Fruit fly (Drosophila melanogaster) whole organism, embryonic: ENCODE data around the gene RpL7A.
A peak's percentile ranks its signal among the peaks of the same experiment; 100 is the strongest.

Experiments used
- CG10959 ChIP-seq: fragments of 200-800 bp; sonication (Bioruptor generic); IDR thresholded peaks from 2 replicates; pipeline ENCODE4 v1.3.6; 2022; ENCODE audit warnings: missing biosample characterization, missing genetic modification characterization
- CG10979 ChIP-seq: fragments of 200-800 bp; sonication (Bioruptor generic); optimal IDR thresholded peaks from 2 replicates; lab custom pipeline; 2018; ENCODE audit warnings: missing biosample characterization, mild to moderate bottlenecking, missing genetic modification characterization, moderate library complexity
- CG1233 ChIP-seq: fragments of 200-800 bp; sonication (Bioruptor generic); optimal IDR thresholded peaks from 4 replicates; lab custom pipeline; 2018; ENCODE audit warnings: missing biosample characterization, mild to moderate bottlenecking, missing genetic modification characterization
- CG1529 ChIP-seq: fragments of 200-800 bp; sonication (Bioruptor generic); optimal IDR thresholded peaks from 3 replicates; lab custom pipeline; 2018; ENCODE audit warnings: missing biosample characterization, missing genetic modification characterization
- CG15601 ChIP-seq: fragments of 200-800 bp; sonication (Bioruptor generic); optimal IDR thresholded peaks from 3 replicates; lab custom pipeline; 2019; ENCODE audit warnings: missing biosample characterization, mild to moderate bottlenecking, missing genetic modification characterization, moderate library complexity
- CG15696 ChIP-seq: fragments of 200-800 bp; sonication (Bioruptor generic); optimal IDR thresholded peaks from 2 replicates; lab custom pipeline; 2019; ENCODE audit warnings: missing biosample characterization, mild to moderate bottlenecking, missing genetic modification characterization, moderate library complexity
- CG16813 ChIP-seq: fragments of 200-800 bp; sonication (Bioruptor generic); IDR thresholded peaks from 3 replicates; pipeline ENCODE4 v1.3.6; 2022; ENCODE audit warnings: missing biosample characterization, missing genetic modification characterization; ENCODE audit not compliant: partially characterized antibody
- CG17328 ChIP-seq: fragments of 200-800 bp; sonication (Bioruptor generic); IDR thresholded peaks from 2 replicates; pipeline ENCODE4 v1.3.6; 2022; ENCODE audit warnings: missing biosample characterization, missing genetic modification characterization
- CG17912 ChIP-seq: fragments of 200-800 bp; sonication (Bioruptor generic); optimal IDR thresholded peaks from 2 replicates; lab custom pipeline; 2018; ENCODE audit warnings: missing biosample characterization, mild to moderate bottlenecking, missing genetic modification characterization
- CG30403 ChIP-seq: fragments of 200-800 bp; sonication (Bioruptor generic); optimal IDR thresholded peaks from 3 replicates; lab custom pipeline; 2016; ENCODE audit warnings: missing biosample characterization, missing genetic modification characterization
- CG3163 ChIP-seq: fragments of 200-800 bp; sonication (Bioruptor generic); optimal IDR thresholded peaks from 3 replicates; lab custom pipeline; 2016; ENCODE audit warnings: missing biosample characterization, missing genetic modification characterization
- CG3726 ChIP-seq: fragments of 200-800 bp; sonication (Bioruptor generic); IDR thresholded peaks from 3 replicates; pipeline ENCODE4, ENCODE4 v1.3.6; 2022; ENCODE audit warnings: missing biosample characterization, missing genetic modification characterization
- CG3995 ChIP-seq: fragments of 200-800 bp; sonication (Bioruptor generic); optimal IDR thresholded peaks from 3 replicates; lab custom pipeline; 2016; ENCODE audit warnings: missing biosample characterization, missing genetic modification characterization
- CG4328 ChIP-seq: fragments of 200-800 bp; sonication (Bioruptor generic); optimal IDR thresholded peaks from 3 replicates; lab custom pipeline; 2017; ENCODE audit warnings: missing biosample characterization, missing genetic modification reagents, missing genetic modification characterization
- CG6654 ChIP-seq: fragments of 200-800 bp; sonication (Bioruptor generic); optimal IDR thresholded peaks from 2 replicates; lab custom pipeline; 2017; ENCODE audit warnings: missing biosample characterization, mild to moderate bottlenecking, missing genetic modification characterization
- CG6683 ChIP-seq: fragments of 200-800 bp; sonication (Bioruptor generic); optimal IDR thresholded peaks from 2 replicates; lab custom pipeline; 2017; ENCODE audit warnings: missing biosample characterization, mild to moderate bottlenecking, missing genetic modification characterization, missing genetic modification reagents
- CG8089 ChIP-seq: fragments of 200-800 bp; sonication (Bioruptor generic); optimal IDR thresholded peaks from 3 replicates; lab custom pipeline; 2016; ENCODE audit warnings: missing biosample characterization, missing genetic modification characterization
- CG8944 ChIP-seq: fragments of 200-800 bp; sonication (Bioruptor generic); optimal IDR thresholded peaks from 3 replicates; lab custom pipeline; 2016; ENCODE audit warnings: missing biosample characterization, missing genetic modification characterization
- Chrac-16 ChIP-seq: fragments of 200-800 bp; sonication (Bioruptor generic); optimal IDR thresholded peaks from 3 replicates; lab custom pipeline; 2016; ENCODE audit warnings: missing biosample characterization, missing genetic modification characterization
- Dip3 ChIP-seq: fragments of 200-800 bp; sonication (Bioruptor generic); optimal IDR thresholded peaks from 3 replicates; lab custom pipeline; 2016; ENCODE audit warnings: missing biosample characterization, missing genetic modification characterization
- HLH3B ChIP-seq: fragments of 200-800 bp; sonication (Bioruptor generic); IDR thresholded peaks from 2 replicates; pipeline ENCODE4 v1.3.6; 2022; ENCODE audit warnings: missing biosample characterization, missing genetic modification characterization
- Lhr ChIP-seq: fragments of 200-800 bp; sonication (Bioruptor generic); optimal IDR thresholded peaks from 3 replicates; lab custom pipeline; 2017; ENCODE audit warnings: mild to moderate bottlenecking, missing biosample characterization, missing genetic modification reagents, missing genetic modification characterization
- NFAT ChIP-seq: fragments of 200-800 bp; sonication (Bioruptor generic); IDR thresholded peaks from 2 replicates; pipeline ENCODE4 v1.3.6; 2022; ENCODE audit warnings: missing biosample characterization, missing genetic modification characterization
- Nf-YA ChIP-seq: fragments of 200-800 bp; sonication (Bioruptor generic); IDR thresholded peaks from 2 replicates; pipeline ENCODE4 v1.3.6; 2022; ENCODE audit warnings: missing biosample characterization, missing genetic modification characterization
- Sin3A ChIP-seq: fragments of >200 bp; optimal IDR thresholded peaks from 2 replicates; lab custom pipeline; 2018
- Sry-δ ChIP-seq: fragments of 200-800 bp; sonication (Bioruptor generic); optimal IDR thresholded peaks from 2 replicates; lab custom pipeline; 2016; ENCODE audit warnings: missing biosample characterization, missing genetic modification characterization
- Vsx1 ChIP-seq: fragments of 200-800 bp; sonication (Bioruptor generic); optimal IDR thresholded peaks from 2 replicates; lab custom pipeline; 2017; ENCODE audit warnings: missing biosample characterization, mild to moderate bottlenecking, missing genetic modification characterization, missing genetic modification reagents
- YL-1 ChIP-seq: fragments of 200-800 bp; sonication (Bioruptor generic); optimal IDR thresholded peaks from 3 replicates; lab custom pipeline; 2017; ENCODE audit warnings: missing biosample characterization, mild to moderate bottlenecking, missing genetic modification characterization
- ase ChIP-seq: fragments of 200-800 bp; sonication (Bioruptor generic); IDR thresholded peaks from 3 replicates; pipeline ENCODE4 v1.3.6; 2022; ENCODE audit warnings: missing biosample characterization, missing genetic modification characterization
- ash1 ChIP-seq: fragments of 200-800 bp; sonication (Bioruptor generic); optimal IDR thresholded peaks from 2 replicates; lab custom pipeline; 2018; ENCODE audit warnings: missing biosample characterization, mild to moderate bottlenecking, missing genetic modification characterization
- btn ChIP-seq: fragments of 200-800 bp; sonication (Bioruptor generic); optimal IDR thresholded peaks from 2 replicates; lab custom pipeline; 2016; ENCODE audit warnings: missing biosample characterization, missing genetic modification characterization
- chn ChIP-seq: fragments of 200-800 bp; sonication (Bioruptor generic); optimal IDR thresholded peaks from 2 replicates; lab custom pipeline; 2016; ENCODE audit warnings: missing biosample characterization, missing genetic modification characterization
- ci ChIP-seq: fragments of 200-800 bp; sonication (Bioruptor generic); IDR thresholded peaks from 3 replicates; pipeline ENCODE4 v1.3.6; 2022; ENCODE audit warnings: missing biosample characterization, missing genetic modification characterization
- crp ChIP-seq, 2 experiments: fragments of 200-800 bp; sonication (Bioruptor generic); optimal IDR thresholded peaks; 2 replicates in 1 of 2; 3 replicates in 1 of 2; lab custom pipeline; 2017; ENCODE audit warnings: missing biosample characterization in 2 of 2, missing genetic modification characterization in 2 of 2, mild to moderate bottlenecking in 1 of 2, moderate library complexity in 1 of 2
- dimm ChIP-seq: fragments of 200-800 bp; sonication (Bioruptor generic); IDR thresholded peaks from 2 replicates; pipeline ENCODE4 v1.3.6; 2022; ENCODE audit warnings: missing biosample characterization, missing genetic modification characterization
- disco-r ChIP-seq: fragments of 200-800 bp; sonication (Bioruptor generic); optimal IDR thresholded peaks from 2 replicates; lab custom pipeline; 2016; ENCODE audit warnings: missing biosample characterization, missing genetic modification characterization
- grn ChIP-seq: fragments of 200-800 bp; sonication (Bioruptor generic); optimal IDR thresholded peaks from 3 replicates; lab custom pipeline; 2017; ENCODE audit warnings: missing biosample characterization, missing genetic modification characterization
- hkb ChIP-seq, 2 experiments: fragments of 200-800 bp in 1 of 2; fragments of >200 bp in 1 of 2; sonication (Bioruptor generic) in 1 of 2; IDR thresholded peaks in 1 of 2; optimal IDR thresholded peaks in 1 of 2; 2 replicates each; pipeline versions ENCODE4 v1.3.6 to Lab custom; 2017 to 2022; ENCODE audit warnings: missing biosample characterization in 1 of 2, missing genetic modification characterization in 1 of 2
- ind ChIP-seq: fragments of 200-800 bp; sonication (Bioruptor generic); optimal IDR thresholded peaks from 3 replicates; lab custom pipeline; 2016; ENCODE audit warnings: missing biosample characterization, missing genetic modification characterization
- insv ChIP-seq, 2 experiments: fragments of 200-800 bp; sonication (Bioruptor generic); optimal IDR thresholded peaks; 3 replicates each; lab custom pipeline; 2016 to 2018; ENCODE audit warnings: missing biosample characterization in 2 of 2, missing genetic modification characterization in 2 of 2
- lola ChIP-seq, 3 experiments: fragments of >200 bp in 2 of 3; fragments of 200-800 bp in 1 of 3; sonication (Bioruptor generic) in 1 of 3; optimal IDR thresholded peaks; 2 replicates each; lab custom pipeline; 2017 to 2019; ENCODE audit warnings: missing biosample characterization in 3 of 3, missing genetic modification characterization in 3 of 3, mild to moderate bottlenecking in 1 of 3, moderate library complexity in 1 of 3
- nom ChIP-seq: fragments of 200-800 bp; sonication (Bioruptor generic); optimal IDR thresholded peaks from 2 replicates; lab custom pipeline; 2017; ENCODE audit warnings: missing biosample characterization, missing genetic modification characterization, mild to moderate bottlenecking, moderate library complexity, missing genetic modification reagents
- pb ChIP-seq: fragments of 200-800 bp; sonication (Bioruptor generic); optimal IDR thresholded peaks from 3 replicates; lab custom pipeline; 2016; ENCODE audit warnings: missing biosample characterization, missing genetic modification characterization
- rib ChIP-seq: fragments of 200-800 bp; sonication (Bioruptor generic); IDR thresholded peaks from 2 replicates; pipeline ENCODE4 v1.3.6; 2022; ENCODE audit warnings: missing biosample characterization, missing genetic modification characterization
- sc ChIP-seq, 3 experiments: fragments of >200 bp in 2 of 3; fragments of 200-800 bp in 1 of 3; sonication (Bioruptor generic) in 1 of 3; optimal IDR thresholded peaks; 2 replicates in 2 of 3; 3 replicates in 1 of 3; lab custom pipeline; 2017; ENCODE audit warnings: mild to moderate bottlenecking in 1 of 3, missing biosample characterization in 1 of 3, missing genetic modification characterization in 1 of 3, missing genetic modification reagents in 1 of 3
- sug ChIP-seq: fragments of 200-800 bp; optimal IDR thresholded peaks from 2 replicates; lab custom pipeline; 2019; ENCODE audit warnings: missing biosample characterization, mild to moderate bottlenecking, missing genetic modification characterization, moderate library complexity
- toy ChIP-seq: fragments of 200-800 bp; sonication (Bioruptor generic); IDR thresholded peaks from 2 replicates; pipeline ENCODE4 v1.3.6; 2022; ENCODE audit warnings: missing biosample characterization, missing genetic modification characterization
- trem ChIP-seq: fragments of 200-800 bp; optimal IDR thresholded peaks from 3 replicates; lab custom pipeline; 2019; ENCODE audit warnings: missing biosample characterization, mild to moderate bottlenecking, missing genetic modification characterization, moderate library complexity
- yki ChIP-seq: fragments of >200 bp; optimal IDR thresholded peaks from 3 replicates; lab custom pipeline; 2018

Gene RpL7A

dm6 chrX:6549428-6550117, 16.4 kb upstream of the RpL7A start (continued):
- TF ChIP-seq grn (peak; percentile 38), CG17328 (peak; percentile 96), insv (GFP tag; optimal IDR thresholded peaks at IDR 0.05; lab: Kevin White, UChicago) (peak; percentile 37 to 62), CG30403 (GFP tag; lab: Kevin White, UChicago) (peak; percentile 95), ci (GFP tag; lab: Robert Waterston, UW) (peak; percentile 98), CG3726 (peak; percentile 92), ase (GFP tag; lab: Robert Waterston, UW) (peak; percentile 95), CG6654 (peak; percentile 87), hkb (optimal IDR thresholded peaks at IDR 0.05; lab: Kevin White, UChicago) (no peak), hkb (GFP tag; IDR thresholded peaks at IDR 0.05; lab: Robert Waterston, UW) (peak; percentile 97), Lhr (GFP tag; lab: Kevin White, UChicago) (peak; percentile 73), Chrac-16 (GFP tag; lab: Kevin White, UChicago) (peak; percentile 94), CG10979 (peak; percentile 94), CG6683 (GFP tag; lab: Kevin White, UChicago) (peak; percentile 92), CG16813 (no peak), disco-r (GFP tag; lab: Kevin White, UChicago) (peak; percentile 67), CG3163 (GFP tag; lab: Kevin White, UChicago) (peak; percentile 82), Sin3A (lab: Kevin White, UChicago) (no peak), YL-1 (GFP tag; lab: Kevin White, UChicago) (peak; percentile 60), yki (lab: Kevin White, UChicago) (no peak), sc (optimal IDR thresholded peaks at IDR 0.05; lab: Kevin White, UChicago) (no peak), sc (GFP tag; optimal IDR thresholded peaks at IDR 0.05; lab: Kevin White, UChicago) (peak; percentile 87), Dip3 (GFP tag; lab: Kevin White, UChicago) (peak; percentile 97), Sry-δ (GFP tag; lab: Kevin White, UChicago) (peak; percentile 75), CG8944 (GFP tag; lab: Kevin White, UChicago) (peak; percentile 90), pb (GFP tag; lab: Kevin White, UChicago) (peak; percentile 93), CG1529 (GFP tag; lab: Kevin White, UChicago) (peak; percentile 80), CG10959 (peak; percentile 95), Vsx1 (GFP tag; lab: Kevin White, UChicago) (peak; percentile 78), CG15696 (tag; lab: Kevin White, UChicago) (peak; percentile 97), CG3995 (peak; percentile 81), btn (GFP tag; lab: Kevin White, UChicago) (peak; percentile 94), trem (tag; lab: Kevin White, UChicago) (peak; percentile 91), rib (GFP tag; lab: Robert Waterston, UW) (peak; percentile 96), chn (GFP tag; lab: Kevin White, UChicago) (peak; percentile 91), NFAT (GFP tag; lab: Robert Waterston, UW) (peak; percentile 98), sug (tag; lab: Kevin White, UChicago) (peak; percentile 92), ash1 (GFP tag; lab: Kevin White, UChicago) (peak; percentile 91), CG15601 (peak; percentile 80), HLH3B (GFP tag; lab: Robert Waterston, UW) (peak; percentile 94), CG17912 (GFP tag; lab: Kevin White, UChicago) (peak; percentile 64), CG4328 (GFP tag; lab: Kevin White, UChicago) (peak; percentile 91), CG1233 (peak; percentile 95), lola (GFP tag; optimal IDR thresholded peaks at IDR 0.05; lab: Kevin White, UChicago) (peak in 1 of 3 experiments; percentile 90), CG8089 (GFP tag; lab: Kevin White, UChicago) (peak; percentile 96), Nf-YA (peak; percentile 92), toy (GFP tag; lab: Robert Waterston, UW) (peak; percentile 86), nom (GFP tag; lab: Kevin White, UChicago) (peak; percentile 89), dimm (GFP tag; lab: Robert Waterston, UW) (peak; percentile 84), ind (peak; percentile 98), crp (GFP tag; optimal IDR thresholded peaks at IDR 0.05; lab: Kevin White, UChicago) (peak in 1 of 2 experiments; percentile 36)
